Worm (Caenorhabditis elegans): Measurements from ENCODE around the gene C55C3.7.

C55C3.7 gene

ce11 chrIV:5701646-5702045, 19.2 kb upstream of the C55C3.7 start:
- TF ChIP-seq F37D6.2 (tag; optimal IDR thresholded peaks at IDR 0.05) (no peak), nhr-25 (tag; optimal IDR thresholded peaks at IDR 0.05; ENCODE audit: borderline replicate concordance, insufficient read depth) (peak; percentile 17), T26A8.4 (GFP tag; IDR thresholded peaks at IDR 0.05) (no peak), rbr-2 (tag; optimal IDR thresholded peaks at IDR 0.05) (no peak), aha-1 (tag) (no peak), dmd-6 (GFP tag; IDR thresholded peaks at IDR 0.05) (no peak), ceh-44 (GFP tag; IDR thresholded peaks at IDR 0.05) (no peak), php-3 (GFP tag; IDR thresholded peaks at IDR 0.05) (no peak)

ce11 chrIV:5700372-5700771, 17.9 kb upstream of the C55C3.7 start:
- TF ChIP-seq nhr-25 (tag; optimal IDR thresholded peaks at IDR 0.05; ENCODE audit: borderline replicate concordance, insufficient read depth) (peak; percentile 10), F49E8.2 (tag; optimal IDR thresholded peaks at IDR 0.05; ENCODE audit: borderline replicate concordance) (no peak), unc-62 (GFP tag; optimal IDR thresholded peaks at IDR 0.05 in 1 of 2) (peak in 1 of 2 experiments; percentile 85), unc-62 (tag; optimal IDR thresholded peaks at IDR 0.05) (no peak), zip-2 (tag; optimal IDR thresholded peaks at IDR 0.05) (no peak), F26F4.8 (GFP tag; conservative IDR thresholded peaks at IDR 0.05) (no peak)

- TF ChIP-seq lim-7 (GFP tag; IDR thresholded peaks at IDR 0.05) (0 out of 2 replicates have a peak, but pooled peaks have one; percentile 53), madf-5 (GFP tag; IDR thresholded peaks at IDR 0.05) (0 out of 4 replicates have a peak, but pooled peaks of 1 of the 2 experiments have one; percentile 5), tra-1 (GFP tag; IDR thresholded peaks at IDR 0.05) (0 out of 2 replicates have a peak, but pooled peaks have one; percentile 31)
These were observed 8.7 kb upstream of the C55C3.7 start for ce11 chrIV:5691189-5691588.

- TF ChIP-seq set-16 (GFP tag; IDR thresholded peaks at IDR 0.05) (no peak), unc-62 (GFP tag; optimal IDR thresholded peaks at IDR 0.05 in 1 of 2) (peak in 1 of 2 experiments; percentile 94), unc-62 (tag; optimal IDR thresholded peaks at IDR 0.05) (no peak)
These were observed 8.1 kb upstream of the C55C3.7 start, which contains the start of gene C55C3.8 for ce11 chrIV:5690386-5691080. TSS of gene C55C3.8 (plus strand) at chrIV:5691030.

- TF ChIP-seq mxl-3 (GFP tag; optimal IDR thresholded peaks at IDR 0.05) = no peak
- no peak for TF ChIP-seq spr-1 (tag; optimal IDR thresholded peaks at IDR 0.05)
- no peak for TF ChIP-seq T26A8.4 (GFP tag; IDR thresholded peaks at IDR 0.05)
- TF ChIP-seq Y105C5A.15 (GFP tag; IDR thresholded peaks at IDR 0.05) = no peak
- TF ChIP-seq madf-9 (GFP tag; conservative IDR thresholded peaks at IDR 0.05) = no peak
- no peak for TF ChIP-seq nhr-25 (tag; optimal IDR thresholded peaks at IDR 0.05; ENCODE audit: borderline replicate concordance, insufficient read depth)
- peak; percentile 99 for TF ChIP-seq ceh-28 (tag; optimal IDR thresholded peaks at IDR 0.05)
- TF ChIP-seq nhr-48 (tag; optimal IDR thresholded peaks at IDR 0.05) = no peak
- TF ChIP-seq Y5F2A.4 (GFP tag; optimal IDR thresholded peaks at IDR 0.05) = no peak
These were observed 2.6 kb upstream of the C55C3.7 start, which contains the start of gene C55C3.3 for ce11 chrIV:5685014-5685413. TSS of gene C55C3.3 (plus strand) at chrIV:5685287.

ce11 chrIV:5678044-5678443, 4.4 kb downstream of the C55C3.7 start, which contains the start of gene C55C3.4:
TSS of gene C55C3.4 (minus strand) at chrIV:5678144.
- TF ChIP-seq F26F4.8 (GFP tag; conservative IDR thresholded peaks at IDR 0.05) = no peak
- TF ChIP-seq dmd-9 (GFP tag; IDR thresholded peaks at IDR 0.05) = no peak
- no peak for TF ChIP-seq mdl-1 (tag; optimal IDR thresholded peaks at IDR 0.05)
- no peak for TF ChIP-seq ZK546.5 (tag; optimal IDR thresholded peaks at IDR 0.05)
- TF ChIP-seq dmd-6 (GFP tag; IDR thresholded peaks at IDR 0.05) = no peak
- TF ChIP-seq unc-39 (tag; optimal IDR thresholded peaks at IDR 0.05) = no peak

Measured in whole organism, L4 larva.